Fruit fly (Drosophila melanogaster) whole organism, adult: ENCODE data around the gene Pi3K68D.

ENCODE experiments used
- CG12768 ChIP-seq: fragments of 200-800 bp; sonication (Bioruptor generic); optimal IDR thresholded peaks from 2 replicates; lab custom pipeline; 2017; ENCODE audit warnings: missing biosample characterization, missing genetic modification characterization, mild to moderate bottlenecking, moderate library complexity, missing genetic modification reagents
- CG14711 ChIP-seq: fragments of 200-800 bp; sonication (Bioruptor generic); optimal IDR thresholded peaks from 2 replicates; lab custom pipeline; 2018; ENCODE audit warnings: missing biosample characterization, mild to moderate bottlenecking, missing genetic modification characterization, moderate library complexity
- CG7101 ChIP-seq: fragments of 200-800 bp; sonication (Bioruptor generic); optimal IDR thresholded peaks from 2 replicates; lab custom pipeline; 2018; ENCODE audit warnings: missing biosample characterization, mild to moderate bottlenecking, missing genetic modification characterization, moderate library complexity
- cic ChIP-seq: fragments of 200-800 bp; sonication (Bioruptor generic); optimal IDR thresholded peaks from 2 replicates; lab custom pipeline; 2017; ENCODE audit warnings: missing biosample characterization, mild to moderate bottlenecking, missing genetic modification characterization, moderate library complexity
- ovo ChIP-seq: fragments of 200-800 bp; sonication (Bioruptor generic); optimal IDR thresholded peaks from 2 replicates; lab custom pipeline; 2016; ENCODE audit warnings: missing biosample characterization, missing genetic modification characterization
- toe ChIP-seq: fragments of 200-800 bp; sonication (Bioruptor generic); optimal IDR thresholded peaks from 2 replicates; lab custom pipeline; 2016; ENCODE audit warnings: missing biosample characterization, missing genetic modification characterization

- TF ChIP-seq ovo (GFP tag; lab: Kevin White, UChicago): no peak
- TF ChIP-seq CG12768: no peak
- no peak for TF ChIP-seq CG14711 (tag; lab: Kevin White, UChicago)
- TF ChIP-seq CG7101 (tag; lab: Kevin White, UChicago): no peak
- no peak for TF ChIP-seq toe (GFP tag; lab: Kevin White, UChicago)
- no peak for TF ChIP-seq cic (GFP tag; lab: Kevin White, UChicago)
Measured at dm6 chr3L:11800761-11801160, 10.9 kb upstream of the Pi3K68D start, which contains the start of gene Gcat.
